Worm (Caenorhabditis elegans) whole organism, early embryonic: Measurements from ENCODE around the gene F35D2.2.

ENCODE experiments used
- B0310.2 ChIP-seq: sonication (generic microtip); optimal IDR thresholded peaks from 2 replicates; lab custom pipeline; 2016; ENCODE audit warnings: mild to moderate bottlenecking, missing genetic modification characterization, missing compliant biosample characterization
- aly-1 ChIP-seq: sonication (generic microtip); optimal IDR thresholded peaks from 2 replicates; lab custom pipeline; 2016; ENCODE audit warnings: missing genetic modification characterization, missing compliant biosample characterization
- ama-1 ChIP-seq: fragments of 150-350 bp; optimal IDR thresholded peaks from 2 replicates; lab custom pipeline; 2014
- ceh-13 ChIP-seq: fragments of 200-800 bp; sonication (Bioruptor generic); optimal IDR thresholded peaks from 2 replicates; lab custom pipeline; 2018; ENCODE audit warnings: mild to moderate bottlenecking, missing genetic modification characterization, missing compliant biosample characterization
- ceh-36 ChIP-seq: sonication (generic microtip); optimal IDR thresholded peaks from 2 replicates; lab custom pipeline; 2016; ENCODE audit warnings: missing genetic modification characterization, inconsistent platforms, missing compliant biosample characterization
- ets-7 ChIP-seq: sonication (generic microtip); optimal IDR thresholded peaks from 2 replicates; lab custom pipeline; 2016; ENCODE audit warnings: missing genotype, missing genetic modification characterization, missing compliant biosample characterization
- flt-1 ChIP-seq: fragments of 200-800 bp; sonication (Bioruptor generic); IDR thresholded peaks from 2 replicates; pipeline ENCODE4 v1.3.6; 2022; ENCODE audit warnings: missing genetic modification characterization, missing compliant biosample characterization
- hmbx-1 ChIP-seq: sonication (generic microtip); optimal IDR thresholded peaks from 2 replicates; lab custom pipeline; 2016; ENCODE audit warnings: mild to moderate bottlenecking, missing genetic modification characterization, missing compliant biosample characterization
- hmg-4 ChIP-seq: fragments of 200-800 bp; sonication (Bioruptor generic); optimal IDR thresholded peaks from 2 replicates; lab custom pipeline; 2018; ENCODE audit warnings: mild to moderate bottlenecking, missing genetic modification characterization, missing compliant biosample characterization
- hnd-1 ChIP-seq: sonication (generic microtip); optimal IDR thresholded peaks from 2 replicates; lab custom pipeline; 2016; ENCODE audit warnings: missing genetic modification characterization, missing compliant biosample characterization
- pes-1 ChIP-seq: fragments of 200-800 bp; sonication (Bioruptor generic); IDR thresholded peaks from 2 replicates; pipeline ENCODE4 v1.3.6; 2022; ENCODE audit warnings: missing genetic modification reagents, missing genetic modification characterization, missing compliant biosample characterization
- tbx-11 ChIP-seq: fragments of 200-800 bp; sonication (Bioruptor generic); IDR thresholded peaks from 2 replicates; pipeline ENCODE4 v1.3.6; 2022; ENCODE audit warnings: missing genetic modification characterization, missing compliant biosample characterization
- tra-4 ChIP-seq: sonication (generic microtip); optimal IDR thresholded peaks from 2 replicates; lab custom pipeline; 2017; ENCODE audit warnings: missing genetic modification characterization, missing compliant biosample characterization

- TF ChIP-seq tbx-11 (no peak), ceh-13 (GFP tag; lab: Kevin White, UChicago) (no peak), tra-4 (tag; lab: Kevin White, UChicago) (no peak), aly-1 (no peak), ceh-36 (tag; lab: Kevin White, UChicago) (no peak), flt-1 (no peak), ama-1 (lab: Kevin White, UChicago) (no peak), hmbx-1 (no peak), pes-1 (GFP tag; lab: Robert Waterston, UW) (no peak), hnd-1 (tag; lab: Kevin White, UChicago) (no peak), B0310.2 (tag; lab: Kevin White, UChicago) (no peak), ets-7 (tag; lab: Kevin White, UChicago) (no peak), hmg-4 (GFP tag; lab: Kevin White, UChicago) (no peak)
Observed at ce11 chrII:7557981-7558380, 16.3 kb upstream of the F35D2.2 start.
